Worm (Caenorhabditis elegans) whole organism, mixed stage, embryonic: Measurements from ENCODE around the gene Y57A10A.13.

Source experiments
- M03D4.4 ChIP-seq: sonication (generic microtip); optimal IDR thresholded peaks from 2 replicates; lab custom pipeline; 2017; ENCODE audit warnings: mild to moderate bottlenecking, missing genetic modification characterization, missing compliant biosample characterization
- ceh-39 ChIP-seq: fragments of 150-350 bp; optimal IDR thresholded peaks from 2 replicates; lab custom pipeline; 2014; ENCODE audit warnings: missing biosample characterization, missing genetic modification characterization
- ceh-83 ChIP-seq: fragments of 200-800 bp; sonication (Bioruptor generic); optimal IDR thresholded peaks from 2 replicates; lab custom pipeline; 2018; ENCODE audit warnings: mild to moderate bottlenecking, missing genetic modification characterization, missing compliant biosample characterization
- cnd-1 ChIP-seq: fragments of 200-800 bp; sonication (Bioruptor generic); optimal IDR thresholded peaks from 2 replicates; lab custom pipeline; 2018; ENCODE audit warnings: mild to moderate bottlenecking, missing genetic modification characterization, missing compliant biosample characterization
- flh-1 ChIP-seq: fragments of 200-800 bp; sonication (Bioruptor generic); optimal IDR thresholded peaks from 2 replicates; lab custom pipeline; 2018; ENCODE audit warnings: mild to moderate bottlenecking, missing genetic modification characterization, moderate library complexity, missing compliant biosample characterization
- hlh-1 ChIP-seq: fragments of 150-350 bp; optimal IDR thresholded peaks from 2 replicates; lab custom pipeline; 2014; ENCODE audit warnings: missing biosample characterization, missing genetic modification reagents, missing genetic modification characterization
- lsy-2 ChIP-seq: fragments of 150-350 bp; optimal IDR thresholded peaks from 2 replicates; lab custom pipeline; 2014; ENCODE audit warnings: missing biosample characterization, missing genetic modification characterization
- mls-2 ChIP-seq: sonication (generic microtip); optimal IDR thresholded peaks from 2 replicates; lab custom pipeline; 2016; ENCODE audit warnings: mild to moderate bottlenecking, missing genetic modification characterization, moderate library complexity, missing compliant biosample characterization
- pha-4 ChIP-seq: fragments of 150-350 bp; optimal IDR thresholded peaks from 2 replicates; lab custom pipeline; 2018; ENCODE audit warnings: missing biosample characterization, missing genetic modification reagents, missing genetic modification characterization
- sem-2 ChIP-seq: fragments of 200-800 bp; sonication (Bioruptor generic); optimal IDR thresholded peaks from 2 replicates; lab custom pipeline; 2018; ENCODE audit warnings: mild to moderate bottlenecking, missing genetic modification characterization, missing compliant biosample characterization
- snpc-4 ChIP-seq: fragments of 150-350 bp; optimal IDR thresholded peaks from 2 replicates; lab custom pipeline; 2014; ENCODE audit warnings: missing biosample characterization, missing genetic modification characterization
- unc-62 ChIP-seq: fragments of 150-350 bp; optimal IDR thresholded peaks from 2 replicates; lab custom pipeline; 2014; ENCODE audit warnings: missing biosample characterization, missing genetic modification reagents, missing genetic modification characterization
- zip-8 ChIP-seq: fragments of 150-350 bp; optimal IDR thresholded peaks from 2 replicates; lab custom pipeline; 2014; ENCODE audit warnings: missing biosample characterization, missing genetic modification characterization

Gene Y57A10A.13

ce11 chrII:12130393-12130792, 54.3 kb downstream of the Y57A10A.13 start:
- TF ChIP-seq hlh-1 (no peak), sem-2 (GFP tag; lab: Kevin White, UChicago) (no peak), cnd-1 (tag; lab: Kevin White, UChicago) (no peak), M03D4.4 (no peak), ceh-83 (no peak), ceh-39 (tag; lab: Kevin White, UChicago) (no peak), lsy-2 (no peak), mls-2 (tag; lab: Kevin White, UChicago) (no peak), snpc-4 (tag; lab: Kevin White, UChicago) (no peak), unc-62 (GFP tag; lab: Kevin White, UChicago) (no peak), zip-8 (no peak), pha-4 (tag; lab: Kevin White, UChicago) (no peak), flh-1 (GFP tag; lab: Kevin White, UChicago) (no peak)
- TF ChIP-seq, all 35 proteins: peak for 0
